Worm (Caenorhabditis elegans) whole organism, mixed stage, embryonic: ENCODE measurements around the gene ugt-62.

Source experiments
- M03D4.4 ChIP-seq: sonication (generic microtip); optimal IDR thresholded peaks from 2 replicates; lab custom pipeline; 2017; ENCODE audit warnings: mild to moderate bottlenecking, missing genetic modification characterization, missing compliant biosample characterization
- bed-3 ChIP-seq: fragments of 200-800 bp; sonication (Bioruptor generic); optimal IDR thresholded peaks from 3 replicates; lab custom pipeline; 2018; ENCODE audit warnings: mild to moderate bottlenecking, missing genetic modification characterization, moderate library complexity, missing compliant biosample characterization
- blmp-1 ChIP-seq: fragments of 150-350 bp; optimal IDR thresholded peaks from 2 replicates; lab custom pipeline; 2014; ENCODE audit warnings: missing biosample characterization, missing genetic modification characterization
- ceh-39 ChIP-seq: fragments of 150-350 bp; optimal IDR thresholded peaks from 2 replicates; lab custom pipeline; 2014; ENCODE audit warnings: missing biosample characterization, missing genetic modification characterization
- ceh-43 ChIP-seq: fragments of 200-800 bp; sonication (Bioruptor generic); optimal IDR thresholded peaks from 2 replicates; lab custom pipeline; 2018; ENCODE audit warnings: mild to moderate bottlenecking, missing genetic modification characterization, moderate library complexity, missing compliant biosample characterization
- ces-1 ChIP-seq: fragments of 150-350 bp; optimal IDR thresholded peaks from 2 replicates; lab custom pipeline; 2014; ENCODE audit warnings: missing biosample characterization, missing genetic modification reagents, missing genetic modification characterization
- drap-1 ChIP-seq: fragments of 200-800 bp; sonication (Bioruptor generic); optimal IDR thresholded peaks from 3 replicates; lab custom pipeline; 2018; ENCODE audit warnings: mild to moderate bottlenecking, missing genetic modification characterization, missing compliant biosample characterization
- elt-1 ChIP-seq: sonication (generic microtip); optimal IDR thresholded peaks from 2 replicates; lab custom pipeline; 2017; ENCODE audit warnings: missing genetic modification characterization, mild to moderate bottlenecking, missing compliant biosample characterization, antibody characterized with exemption, moderate library complexity, borderline replicate concordance; ENCODE audit not compliant: insufficient read depth
- elt-3 ChIP-seq: fragments of 150-350 bp; optimal IDR thresholded peaks from 2 replicates; lab custom pipeline; 2014; ENCODE audit warnings: missing biosample characterization, missing genetic modification characterization
- flh-1 ChIP-seq: fragments of 200-800 bp; sonication (Bioruptor generic); optimal IDR thresholded peaks from 2 replicates; lab custom pipeline; 2018; ENCODE audit warnings: mild to moderate bottlenecking, missing genetic modification characterization, moderate library complexity, missing compliant biosample characterization
- ham-2 ChIP-seq: fragments of 200-800 bp; sonication (Bioruptor generic); optimal IDR thresholded peaks from 2 replicates; lab custom pipeline; 2018; ENCODE audit warnings: mild to moderate bottlenecking, missing genetic modification characterization, missing compliant biosample characterization
- hlh-1 ChIP-seq: fragments of 150-350 bp; optimal IDR thresholded peaks from 2 replicates; lab custom pipeline; 2014; ENCODE audit warnings: missing biosample characterization, missing genetic modification reagents, missing genetic modification characterization
- lin-13 ChIP-seq: fragments of 150-350 bp; optimal IDR thresholded peaks from 2 replicates; lab custom pipeline; 2014; ENCODE audit warnings: missing biosample characterization, missing genetic modification characterization
- lin-32 ChIP-seq: fragments of 200-800 bp; sonication (Bioruptor generic); optimal IDR thresholded peaks from 2 replicates; lab custom pipeline; 2018; ENCODE audit warnings: mild to moderate bottlenecking, missing genetic modification characterization, missing compliant biosample characterization
- lsy-2 ChIP-seq: fragments of 150-350 bp; optimal IDR thresholded peaks from 2 replicates; lab custom pipeline; 2014; ENCODE audit warnings: missing biosample characterization, missing genetic modification characterization
- mep-1 ChIP-seq: fragments of 150-350 bp; optimal IDR thresholded peaks from 2 replicates; lab custom pipeline; 2017; ENCODE audit warnings: missing biosample characterization, missing genetic modification reagents, missing genetic modification characterization, inconsistent platforms
- mls-2 ChIP-seq: sonication (generic microtip); optimal IDR thresholded peaks from 2 replicates; lab custom pipeline; 2016; ENCODE audit warnings: mild to moderate bottlenecking, missing genetic modification characterization, moderate library complexity, missing compliant biosample characterization
- nhr-12 ChIP-seq: fragments of 150-350 bp; optimal IDR thresholded peaks from 2 replicates; lab custom pipeline; 2014; ENCODE audit warnings: missing biosample characterization, missing genetic modification characterization
- nhr-2 ChIP-seq: fragments of 150-350 bp; optimal IDR thresholded peaks from 2 replicates; lab custom pipeline; 2014; ENCODE audit warnings: missing biosample characterization, missing genetic modification characterization
- nhr-28 ChIP-seq: fragments of 150-350 bp; optimal IDR thresholded peaks from 2 replicates; lab custom pipeline; 2014; ENCODE audit warnings: missing biosample characterization, missing genetic modification characterization
- nhr-76 ChIP-seq: sonication (generic microtip); optimal IDR thresholded peaks from 2 replicates; lab custom pipeline; 2017; ENCODE audit warnings: missing biosample characterization, missing genetic modification characterization
- pha-4 ChIP-seq: fragments of 150-350 bp; optimal IDR thresholded peaks from 2 replicates; lab custom pipeline; 2018; ENCODE audit warnings: missing biosample characterization, missing genetic modification reagents, missing genetic modification characterization
- sem-2 ChIP-seq: fragments of 200-800 bp; sonication (Bioruptor generic); optimal IDR thresholded peaks from 2 replicates; lab custom pipeline; 2018; ENCODE audit warnings: mild to moderate bottlenecking, missing genetic modification characterization, missing compliant biosample characterization
- snpc-4 ChIP-seq: fragments of 150-350 bp; optimal IDR thresholded peaks from 2 replicates; lab custom pipeline; 2014; ENCODE audit warnings: missing biosample characterization, missing genetic modification characterization
- sptf-1 ChIP-seq: sonication (generic microtip); optimal IDR thresholded peaks from 2 replicates; lab custom pipeline; 2017; ENCODE audit warnings: mild to moderate bottlenecking, missing genetic modification characterization, moderate library complexity, missing compliant biosample characterization
- tbx-8 ChIP-seq: fragments of 200-800 bp; sonication (Bioruptor generic); optimal IDR thresholded peaks from 2 replicates; lab custom pipeline; 2018; ENCODE audit warnings: mild to moderate bottlenecking, missing genetic modification characterization, moderate library complexity, missing compliant biosample characterization
- unc-120 ChIP-seq: sonication (generic microtip); optimal IDR thresholded peaks from 2 replicates; lab custom pipeline; 2017; ENCODE audit warnings: missing genetic modification characterization, missing compliant biosample characterization; ENCODE audit not compliant: poor library complexity, severe bottlenecking
- unc-39 ChIP-seq: fragments of 150-350 bp; optimal IDR thresholded peaks from 2 replicates; lab custom pipeline; 2014; ENCODE audit warnings: missing biosample characterization, missing genetic modification characterization
- unc-62 ChIP-seq: fragments of 150-350 bp; optimal IDR thresholded peaks from 2 replicates; lab custom pipeline; 2014; ENCODE audit warnings: missing biosample characterization, missing genetic modification reagents, missing genetic modification characterization
- zip-8 ChIP-seq: fragments of 150-350 bp; optimal IDR thresholded peaks from 2 replicates; lab custom pipeline; 2014; ENCODE audit warnings: missing biosample characterization, missing genetic modification characterization
- ztf-11 ChIP-seq: fragments of 150-350 bp; optimal IDR thresholded peaks from 2 replicates; lab custom pipeline; 2014; ENCODE audit warnings: missing biosample characterization, missing genetic modification characterization

Gene ugt-62

ce11 chrIII:4568030-4568429 is 27.6 kb upstream of the ugt-62 start, which contains the start of gene mlcd-1:
Gene mlcd-1 (minus strand): TSS chrIII:4568130.
- TF ChIP-seq unc-39 (tag; lab: Kevin White, UChicago) (no peak), drap-1 (no peak), hlh-1 (tag; lab: Kevin White, UChicago) (no peak), lsy-2 (tag; lab: Kevin White, UChicago) (no peak), mls-2 (no peak), M03D4.4 (no peak), lin-13 (no peak), ztf-11 (tag; lab: Kevin White, UChicago) (no peak), blmp-1 (tag; lab: Kevin White, UChicago) (no peak)

ce11 chrIII:4562070-4562788 is 21.8 kb upstream of the ugt-62 start, which contains the start of gene pan-1:
Gene pan-1 (plus strand): TSS chrIII:4562738.
- no peak for TF ChIP-seq tbx-8 (GFP tag; lab: Kevin White, UChicago)
- no peak for TF ChIP-seq nhr-2
- no peak for TF ChIP-seq nhr-76 (tag; lab: Kevin White, UChicago)
- TF ChIP-seq unc-39 (tag; lab: Kevin White, UChicago): no peak
- TF ChIP-seq unc-120 (tag; lab: Kevin White, UChicago): peak; percentile 89
- no peak for TF ChIP-seq snpc-4 (tag; lab: Kevin White, UChicago)
- TF ChIP-seq sem-2: no peak
- no peak for TF ChIP-seq elt-1
- no peak for TF ChIP-seq lin-32 (GFP tag; lab: Kevin White, UChicago)
- no peak for TF ChIP-seq lin-13
- TF ChIP-seq ceh-43: no peak
- TF ChIP-seq hlh-1 (tag; lab: Kevin White, UChicago): no peak
- TF ChIP-seq ham-2 (GFP tag; lab: Kevin White, UChicago): peak; percentile 76
- no peak for TF ChIP-seq sptf-1
- no peak for TF ChIP-seq ces-1 (GFP tag; lab: Kevin White, UChicago)
- no peak for TF ChIP-seq nhr-28
- no peak for TF ChIP-seq elt-3
- no peak for TF ChIP-seq flh-1 (GFP tag; lab: Kevin White, UChicago)

- TF ChIP-seq ceh-43 (no peak), M03D4.4 (no peak), mls-2 (no peak), unc-62 (GFP tag; lab: Kevin White, UChicago) (no peak), mep-1 (tag; lab: Kevin White, UChicago) (no peak)
Observed at ce11 chrIII:4561286-4561685, 20.9 kb upstream of the ugt-62 start.

- peak; percentile 37 for TF ChIP-seq ces-1 (GFP tag; lab: Kevin White, UChicago)
- TF ChIP-seq elt-3: no peak
- TF ChIP-seq elt-1: peak; percentile 15
- peak; percentile 41 for TF ChIP-seq lsy-2 (tag; lab: Kevin White, UChicago)
- TF ChIP-seq mep-1 (tag; lab: Kevin White, UChicago): peak; percentile 51
- TF ChIP-seq drap-1: peak; percentile 3
- TF ChIP-seq lin-13: peak; percentile 8
- no peak for TF ChIP-seq pha-4 (tag; lab: Kevin White, UChicago)
- peak; percentile 69 for TF ChIP-seq unc-62 (GFP tag; lab: Kevin White, UChicago)
- TF ChIP-seq zip-8: peak; percentile 75
- no peak for TF ChIP-seq nhr-12
- TF ChIP-seq sem-2: no peak
- no peak for TF ChIP-seq ceh-39
- peak; percentile 86 for TF ChIP-seq hlh-1 (tag; lab: Kevin White, UChicago)
- TF ChIP-seq unc-120 (tag; lab: Kevin White, UChicago): peak; percentile 28
Observed at ce11 chrIII:4560393-4560890, 20.0 kb upstream of the ugt-62 start.

- TF ChIP-seq drap-1: no peak
- TF ChIP-seq lin-32 (GFP tag; lab: Kevin White, UChicago): no peak
- TF ChIP-seq snpc-4 (tag; lab: Kevin White, UChicago): no peak
- no peak for TF ChIP-seq bed-3 (GFP tag; lab: Kevin White, UChicago)
- peak; percentile 3 for TF ChIP-seq ces-1 (GFP tag; lab: Kevin White, UChicago)
Observed at ce11 chrIII:4555345-4555744, 14.9 kb upstream of the ugt-62 start.
